Worm (Caenorhabditis elegans) whole organism, late embryonic: Measurements from ENCODE around the gene F58A6.9.

Source experiments
- C38D4.7 ChIP-seq: fragments of 200-800 bp; sonication (Bioruptor generic); optimal IDR thresholded peaks from 2 replicates; lab custom pipeline; 2018; ENCODE audit warnings: mild to moderate bottlenecking, missing genetic modification characterization, moderate library complexity, missing compliant biosample characterization
- ceh-14 ChIP-seq: sonication (generic microtip); optimal IDR thresholded peaks from 2 replicates; lab custom pipeline; 2016; ENCODE audit warnings: missing genotype, missing genetic modification characterization, missing compliant biosample characterization
- ets-4 ChIP-seq: sonication (generic microtip); optimal IDR thresholded peaks from 2 replicates; lab custom pipeline; 2016; ENCODE audit warnings: missing genetic modification characterization, missing compliant biosample characterization
- gmeb-2 ChIP-seq: sonication (generic microtip); optimal IDR thresholded peaks from 2 replicates; lab custom pipeline; 2016; ENCODE audit warnings: missing genetic modification characterization, inconsistent platforms, missing compliant biosample characterization
- hlh-15 ChIP-seq: sonication (generic microtip); optimal IDR thresholded peaks from 2 replicates; lab custom pipeline; 2016; ENCODE audit warnings: missing genetic modification characterization, missing compliant biosample characterization
- nhr-11 ChIP-seq: fragments of 150-350 bp; optimal IDR thresholded peaks from 2 replicates; lab custom pipeline; 2014; ENCODE audit warnings: missing biosample characterization, missing genetic modification characterization
- pha-4 ChIP-seq: fragments of 150-350 bp; optimal IDR thresholded peaks from 2 replicates; lab custom pipeline; 2018; ENCODE audit warnings: missing biosample characterization, missing genetic modification reagents, missing genetic modification characterization
- pqm-1 ChIP-seq: sonication (generic microtip); optimal IDR thresholded peaks from 2 replicates; lab custom pipeline; 2016; ENCODE audit warnings: missing genetic modification characterization, missing compliant biosample characterization
- sox-4 ChIP-seq: sonication (generic microtip); optimal IDR thresholded peaks from 2 replicates; lab custom pipeline; 2017; ENCODE audit warnings: mild to moderate bottlenecking, missing genetic modification characterization, inconsistent platforms, missing compliant biosample characterization
- syd-9 ChIP-seq: sonication (generic microtip); optimal IDR thresholded peaks from 2 replicates; lab custom pipeline; 2016; ENCODE audit warnings: mild to moderate bottlenecking, missing genetic modification characterization, moderate library complexity, missing compliant biosample characterization
- tbx-2 ChIP-seq: sonication (generic microtip); optimal IDR thresholded peaks from 2 replicates; lab custom pipeline; 2016; ENCODE audit warnings: missing genetic modification characterization, missing compliant biosample characterization
- unc-55 ChIP-seq: sonication (generic microtip); optimal IDR thresholded peaks from 2 replicates; lab custom pipeline; 2017; ENCODE audit warnings: missing biosample characterization, missing genetic modification reagents, missing genetic modification characterization

DNA sequence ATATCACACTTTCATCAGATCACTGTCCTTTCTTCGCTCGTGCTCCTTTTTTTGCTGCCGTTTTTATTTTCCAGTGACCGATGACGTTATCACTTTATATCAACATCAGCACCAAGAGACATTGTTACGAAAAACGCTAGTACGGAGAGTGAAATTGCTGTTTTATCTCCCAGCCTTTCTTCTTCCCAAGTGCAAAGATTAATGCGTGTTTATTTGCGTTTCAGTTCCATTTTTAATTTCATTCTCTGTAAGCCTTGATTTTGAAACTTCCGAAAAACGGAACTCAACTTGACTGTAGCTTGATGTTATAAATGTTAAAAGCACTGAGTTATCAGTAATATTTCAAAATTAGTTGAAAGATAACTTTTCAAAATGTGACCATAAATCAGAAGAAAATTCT is 28.2 kb upstream of the F58A6.9 start:
- TF ChIP-seq tbx-2 (no peak), ets-4 (no peak), C38D4.7 (GFP tag; lab: Kevin White, UChicago) (no peak), nhr-11 (no peak), syd-9 (tag; lab: Kevin White, UChicago) (no peak), sox-4 (tag; lab: Kevin White, UChicago) (no peak), hlh-15 (tag; lab: Kevin White, UChicago) (no peak), unc-55 (GFP tag; lab: Kevin White, UChicago) (no peak), ceh-14 (no peak), gmeb-2 (tag; lab: Kevin White, UChicago) (no peak), pha-4 (tag; lab: Kevin White, UChicago) (no peak), pqm-1 (tag; lab: Kevin White, UChicago) (no peak)
